Fruit fly (Drosophila melanogaster) whole organism, embryonic: ENCODE results near the gene CG32036.
A peak's percentile ranks its signal among the peaks of the same experiment; 100 is the strongest.

Experiments
- CG11723 ChIP-seq: fragments of 200-800 bp; sonication (Bioruptor generic); optimal IDR thresholded peaks from 2 replicates; lab custom pipeline; 2017; ENCODE audit warnings: missing biosample characterization, mild to moderate bottlenecking, missing genetic modification characterization
- CG12391 ChIP-seq: fragments of 200-800 bp; sonication (Bioruptor generic); optimal IDR thresholded peaks from 3 replicates; lab custom pipeline; 2018; ENCODE audit warnings: missing biosample characterization, mild to moderate bottlenecking, missing genetic modification characterization, moderate library complexity
- CG12744 ChIP-seq: fragments of 200-800 bp; sonication (Bioruptor generic); optimal IDR thresholded peaks from 2 replicates; lab custom pipeline; 2016; ENCODE audit warnings: missing biosample characterization, missing genetic modification characterization
- CG12942 ChIP-seq: fragments of 200-800 bp; sonication (Bioruptor generic); optimal IDR thresholded peaks from 3 replicates; lab custom pipeline; 2016; ENCODE audit warnings: missing biosample characterization, missing genetic modification characterization
- CG13424 ChIP-seq: fragments of 200-800 bp; sonication (Bioruptor generic); optimal IDR thresholded peaks from 2 replicates; lab custom pipeline; 2019; ENCODE audit warnings: missing biosample characterization, mild to moderate bottlenecking, missing genetic modification characterization, moderate library complexity
- CG13894 ChIP-seq: fragments of 200-800 bp; sonication (Bioruptor generic); optimal IDR thresholded peaks from 3 replicates; lab custom pipeline; 2018; ENCODE audit warnings: missing biosample characterization, mild to moderate bottlenecking, missing genetic modification characterization, moderate library complexity
- CG1602 ChIP-seq: fragments of 200-800 bp; sonication (Bioruptor generic); optimal IDR thresholded peaks from 3 replicates; lab custom pipeline; 2016; ENCODE audit warnings: missing biosample characterization, missing genetic modification characterization
- CG1603 ChIP-seq: fragments of 200-800 bp; sonication (Bioruptor generic); optimal IDR thresholded peaks from 2 replicates; lab custom pipeline; 2019; ENCODE audit warnings: missing biosample characterization, mild to moderate bottlenecking, missing genetic modification characterization, moderate library complexity
- CG1647 ChIP-seq: fragments of 200-800 bp; sonication (Bioruptor generic); optimal IDR thresholded peaks from 3 replicates; lab custom pipeline; 2016; ENCODE audit warnings: missing biosample characterization, missing genetic modification characterization
- CG17568 ChIP-seq: fragments of 200-800 bp; sonication (Bioruptor generic); optimal IDR thresholded peaks from 2 replicates; lab custom pipeline; 2018; ENCODE audit warnings: missing biosample characterization, mild to moderate bottlenecking, missing genetic modification characterization, moderate library complexity
- CG18011 ChIP-seq: fragments of 200-800 bp; sonication (Bioruptor generic); optimal IDR thresholded peaks from 2 replicates; lab custom pipeline; 2017; ENCODE audit warnings: missing biosample characterization, missing genetic modification characterization, mild to moderate bottlenecking, moderate library complexity, missing genotype
- CG18619 ChIP-seq: fragments of 200-800 bp; sonication (Bioruptor generic); optimal IDR thresholded peaks from 3 replicates; lab custom pipeline; 2017; ENCODE audit warnings: missing biosample characterization, mild to moderate bottlenecking, missing genetic modification characterization
- CG2116 ChIP-seq: fragments of 200-800 bp; sonication (Bioruptor generic); optimal IDR thresholded peaks from 3 replicates; lab custom pipeline; 2018; ENCODE audit warnings: missing biosample characterization, mild to moderate bottlenecking, missing genetic modification characterization
- CG2120 ChIP-seq: fragments of 200-800 bp; sonication (Bioruptor generic); optimal IDR thresholded peaks from 3 replicates; lab custom pipeline; 2016; ENCODE audit warnings: missing biosample characterization, missing genetic modification characterization
- CG2129 ChIP-seq: fragments of 200-800 bp; sonication (Bioruptor generic); IDR thresholded peaks from 2 replicates; pipeline ENCODE4 v1.3.6; 2022; ENCODE audit warnings: missing biosample characterization, missing genetic modification characterization; ENCODE audit not compliant: partially characterized antibody
- CG2199 ChIP-seq: fragments of 200-800 bp; sonication (Bioruptor generic); IDR thresholded peaks from 3 replicates; pipeline ENCODE4 v1.3.6; 2022; ENCODE audit warnings: missing biosample characterization, missing genetic modification characterization
- CG30403 ChIP-seq: fragments of 200-800 bp; sonication (Bioruptor generic); optimal IDR thresholded peaks from 3 replicates; lab custom pipeline; 2016; ENCODE audit warnings: missing biosample characterization, missing genetic modification characterization
- CG32532 ChIP-seq: fragments of 200-800 bp; sonication (Bioruptor generic); IDR thresholded peaks from 2 replicates; pipeline ENCODE4 v1.3.6; 2022; ENCODE audit warnings: missing biosample characterization, missing genetic modification characterization
- CG34422 ChIP-seq: fragments of 200-800 bp; sonication (Bioruptor generic); IDR thresholded peaks from 3 replicates; pipeline ENCODE4 v1.3.6; 2022; ENCODE audit warnings: missing biosample characterization, missing genetic modification characterization
- CG43689 ChIP-seq: fragments of 200-800 bp; sonication (Bioruptor generic); IDR thresholded peaks from 2 replicates; pipeline ENCODE4 v1.3.6; 2022; ENCODE audit warnings: missing biosample characterization, missing genetic modification characterization
- CG6813 ChIP-seq: fragments of 200-800 bp; sonication (Bioruptor generic); optimal IDR thresholded peaks from 2 replicates; lab custom pipeline; 2017; ENCODE audit warnings: missing biosample characterization, missing genetic modification characterization, mild to moderate bottlenecking, moderate library complexity, missing genetic modification reagents
- CG7928 ChIP-seq: fragments of 200-800 bp; sonication (Bioruptor generic); optimal IDR thresholded peaks from 2 replicates; lab custom pipeline; 2017; ENCODE audit warnings: missing biosample characterization, mild to moderate bottlenecking, missing genetic modification characterization
- CG8944 ChIP-seq: fragments of 200-800 bp; sonication (Bioruptor generic); optimal IDR thresholded peaks from 3 replicates; lab custom pipeline; 2016; ENCODE audit warnings: missing biosample characterization, missing genetic modification characterization
- CG9876 ChIP-seq: fragments of 200-800 bp; sonication (Bioruptor generic); optimal IDR thresholded peaks from 2 replicates; lab custom pipeline; 2016; ENCODE audit warnings: missing biosample characterization, missing genetic modification characterization
- HmgD ChIP-seq: fragments of 200-800 bp; sonication (Bioruptor generic); optimal IDR thresholded peaks from 3 replicates; lab custom pipeline; 2016; ENCODE audit warnings: missing biosample characterization, missing genetic modification characterization
- Max ChIP-seq: fragments of 200-800 bp; sonication (Bioruptor generic); optimal IDR thresholded peaks from 2 replicates; lab custom pipeline; 2016; ENCODE audit warnings: missing biosample characterization, mild to moderate bottlenecking, missing genetic modification characterization
- Opbp ChIP-seq: fragments of 200-800 bp; sonication (Bioruptor generic); IDR thresholded peaks from 3 replicates; pipeline ENCODE4 v1.3.6; 2022; ENCODE audit warnings: missing biosample characterization, missing genetic modification characterization; ENCODE audit not compliant: partially characterized antibody
- Optix ChIP-seq: fragments of 200-800 bp; sonication (Bioruptor generic); IDR thresholded peaks from 3 replicates; pipeline ENCODE4 v1.3.6; 2022; ENCODE audit warnings: missing biosample characterization, missing genetic modification characterization
- Pdp1 ChIP-seq, 2 experiments: fragments of 200-800 bp; sonication (Bioruptor generic); optimal IDR thresholded peaks; 3 replicates each; lab custom pipeline; 2016; ENCODE audit warnings: missing biosample characterization in 2 of 2, missing genetic modification characterization in 2 of 2, mild to moderate bottlenecking in 1 of 2, moderate library complexity in 1 of 2
- Poxn ChIP-seq: fragments of 200-800 bp; sonication (Bioruptor generic); IDR thresholded peaks from 2 replicates; pipeline ENCODE4 v1.3.6; 2022; ENCODE audit warnings: missing biosample characterization, missing genetic modification characterization
- Sin3A ChIP-seq: fragments of >200 bp; optimal IDR thresholded peaks from 2 replicates; lab custom pipeline; 2018
- ase ChIP-seq: fragments of 200-800 bp; sonication (Bioruptor generic); IDR thresholded peaks from 3 replicates; pipeline ENCODE4 v1.3.6; 2022; ENCODE audit warnings: missing biosample characterization, missing genetic modification characterization
- cad ChIP-seq: fragments of >200 bp; optimal IDR thresholded peaks from 2 replicates; lab custom pipeline; 2017; ENCODE audit warnings: missing biosample characterization, missing genetic modification characterization
- chm ChIP-seq: fragments of 200-800 bp; sonication (Bioruptor generic); IDR thresholded peaks from 2 replicates; pipeline ENCODE4 v1.3.6; 2022; ENCODE audit warnings: missing biosample characterization, missing genetic modification characterization
- ci ChIP-seq: fragments of 200-800 bp; sonication (Bioruptor generic); IDR thresholded peaks from 3 replicates; pipeline ENCODE4 v1.3.6; 2022; ENCODE audit warnings: missing biosample characterization, missing genetic modification characterization
- crp ChIP-seq, 2 experiments: fragments of 200-800 bp; sonication (Bioruptor generic); optimal IDR thresholded peaks; 2 replicates in 1 of 2; 3 replicates in 1 of 2; lab custom pipeline; 2017; ENCODE audit warnings: missing biosample characterization in 2 of 2, missing genetic modification characterization in 2 of 2, mild to moderate bottlenecking in 1 of 2, moderate library complexity in 1 of 2
- dan ChIP-seq: fragments of 200-800 bp; sonication (Bioruptor generic); IDR thresholded peaks from 2 replicates; pipeline ENCODE4 v1.3.6; 2022; ENCODE audit warnings: missing biosample characterization, missing genetic modification characterization
- dimm ChIP-seq: fragments of 200-800 bp; sonication (Bioruptor generic); IDR thresholded peaks from 2 replicates; pipeline ENCODE4 v1.3.6; 2022; ENCODE audit warnings: missing biosample characterization, missing genetic modification characterization
- fd64A ChIP-seq: fragments of 200-800 bp; sonication (Bioruptor generic); optimal IDR thresholded peaks from 3 replicates; lab custom pipeline; 2018; ENCODE audit warnings: missing biosample characterization, mild to moderate bottlenecking, missing genetic modification characterization
- gt ChIP-seq: fragments of 200-800 bp; sonication (Bioruptor generic); IDR thresholded peaks from 2 replicates; pipeline ENCODE4 v1.3.6; 2022; ENCODE audit warnings: missing biosample characterization, missing genetic modification characterization
- her ChIP-seq: fragments of 200-800 bp; sonication (Bioruptor generic); optimal IDR thresholded peaks from 2 replicates; lab custom pipeline; 2016; ENCODE audit warnings: missing biosample characterization, missing genetic modification characterization
- klu ChIP-seq: fragments of 200-800 bp; sonication (Bioruptor generic); IDR thresholded peaks from 2 replicates; pipeline ENCODE4 v1.3.6; 2022; ENCODE audit warnings: missing biosample characterization, missing genetic modification characterization
- kni ChIP-seq: fragments of 200-800 bp; sonication (Bioruptor generic); optimal IDR thresholded peaks from 3 replicates; lab custom pipeline; 2017; ENCODE audit warnings: mild to moderate bottlenecking, missing biosample characterization, missing genetic modification reagents, missing genetic modification characterization
- pb ChIP-seq: fragments of 200-800 bp; sonication (Bioruptor generic); optimal IDR thresholded peaks from 3 replicates; lab custom pipeline; 2016; ENCODE audit warnings: missing biosample characterization, missing genetic modification characterization
- pfk ChIP-seq: fragments of 200-800 bp; sonication (Bioruptor generic); optimal IDR thresholded peaks from 2 replicates; lab custom pipeline; 2018; ENCODE audit warnings: missing biosample characterization, mild to moderate bottlenecking, missing genetic modification characterization, moderate library complexity
- pita ChIP-seq: fragments of 200-800 bp; sonication (Bioruptor generic); optimal IDR thresholded peaks from 2 replicates; lab custom pipeline; 2017; ENCODE audit warnings: missing biosample characterization, mild to moderate bottlenecking, missing genetic modification characterization
- repo ChIP-seq: fragments of 200-800 bp; sonication (Bioruptor generic); optimal IDR thresholded peaks from 2 replicates; lab custom pipeline; 2016; ENCODE audit warnings: missing biosample characterization, missing genetic modification characterization
- row ChIP-seq: fragments of 200-800 bp; sonication (Bioruptor generic); IDR thresholded peaks from 3 replicates; pipeline ENCODE4 v1.3.6; 2022; ENCODE audit warnings: missing biosample characterization, missing genetic modification characterization
- slbo ChIP-seq: fragments of 200-800 bp; sonication (Bioruptor generic); IDR thresholded peaks from 2 replicates; pipeline ENCODE4 v1.3.6; 2022; ENCODE audit warnings: missing biosample characterization, missing genetic modification characterization
- twi ChIP-seq: fragments of 200-800 bp; optimal IDR thresholded peaks from 2 replicates; lab custom pipeline; 2019; ENCODE audit warnings: missing biosample characterization, mild to moderate bottlenecking, missing genetic modification characterization, moderate library complexity

Gene CG32036

dm6 chr3L:9446731-9447238, 42.2 kb downstream of the CG32036 start, which contains the start of gene CG3529 (continued):
- TF ChIP-seq Opbp (no peak), CG9876 (GFP tag; lab: Kevin White, UChicago) (no peak), CG1602 (GFP tag; lab: Kevin White, UChicago) (peak; percentile 5), CG13424 (tag; lab: Kevin White, UChicago) (peak; percentile 47), CG2120 (peak; percentile 35), CG11723 (GFP tag; lab: Kevin White, UChicago) (peak; percentile 13), CG12391 (tag; lab: Kevin White, UChicago) (peak; percentile 39), CG18011 (GFP tag; lab: Kevin White, UChicago) (no peak), CG8944 (GFP tag; lab: Kevin White, UChicago) (peak; percentile 10), CG12744 (GFP tag; lab: Kevin White, UChicago) (no peak), twi (no peak), HmgD (GFP tag; lab: Kevin White, UChicago) (peak; percentile 19), klu (peak; percentile 72), CG43689 (GFP tag; lab: Robert Waterston, UW) (no peak), CG1647 (GFP tag; lab: Kevin White, UChicago) (peak; percentile 35), her (GFP tag; lab: Kevin White, UChicago) (peak; percentile 78), repo (GFP tag; lab: Kevin White, UChicago) (peak; percentile 25), kni (GFP tag; lab: Kevin White, UChicago) (peak; percentile 62), Pdp1 (GFP tag; optimal IDR thresholded peaks at IDR 0.05; lab: Kevin White, UChicago) (peak in 1 of 2 experiments; percentile 16), CG30403 (peak; percentile 29), dimm (GFP tag; lab: Robert Waterston, UW) (no peak), fd64A (GFP tag; lab: Kevin White, UChicago) (peak; percentile 27), chm (GFP tag; lab: Robert Waterston, UW) (peak; percentile 50; the same call in 1 of the 2 replicates), CG7928 (GFP tag; lab: Kevin White, UChicago) (peak; percentile 89), CG6813 (GFP tag; lab: Kevin White, UChicago) (no peak), gt (GFP tag; lab: Robert Waterston, UW) (no peak), Max (GFP tag; lab: Kevin White, UChicago) (peak; percentile 10), cad (GFP tag; lab: Kevin White, UChicago) (no peak), CG17568 (peak; percentile 14), CG18619 (GFP tag; lab: Kevin White, UChicago) (no peak), ci (GFP tag; lab: Robert Waterston, UW) (peak; percentile 54; the same call in 1 of the 3 replicates)

dm6 chr3L:9442625-9443282, 46.3 kb downstream of the CG32036 start, which contains the start of gene Srg3:
Gene Srg3, plus strand, starts transcription at chr3L:9443232.
- TF ChIP-seq CG2116 (GFP tag; lab: Kevin White, UChicago) (no peak), CG32532 (GFP tag; lab: Robert Waterston, UW) (no peak), slbo (GFP tag; lab: Robert Waterston, UW) (peak; percentile 60), pita (GFP tag; lab: Kevin White, UChicago) (peak; percentile 20), dan (no peak), crp (GFP tag; optimal IDR thresholded peaks at IDR 0.05; lab: Kevin White, UChicago) (no peak), CG12942 (GFP tag; lab: Kevin White, UChicago) (no peak), CG1602 (GFP tag; lab: Kevin White, UChicago) (no peak), CG1603 (no peak), row (GFP tag; lab: Robert Waterston, UW) (peak; percentile 7), ase (GFP tag; lab: Robert Waterston, UW) (no peak), Optix (no peak), CG2129 (GFP tag; lab: Robert Waterston, UW) (no peak), pb (no peak), Sin3A (lab: Kevin White, UChicago) (no peak), Poxn (no peak), klu (no peak), pfk (GFP tag; lab: Kevin White, UChicago) (no peak), CG34422 (GFP tag; lab: Robert Waterston, UW) (no peak), CG2199 (no peak), CG13894 (tag; lab: Kevin White, UChicago) (no peak)
